Worm (Caenorhabditis elegans) whole organism, L2 larva: ENCODE measurements around the gene rpn-11.

Experiments
- C34F6.9 ChIP-seq: fragments of 150-350 bp; optimal IDR thresholded peaks from 2 replicates; lab custom pipeline; 2014; ENCODE audit warnings: missing biosample characterization, missing genetic modification characterization
- F13H6.1 ChIP-seq: sonication (generic microtip); optimal IDR thresholded peaks from 2 replicates; lab custom pipeline; 2016; ENCODE audit warnings: missing genetic modification characterization, missing compliant biosample characterization
- R02D3.7 ChIP-seq: fragments of 150-350 bp; optimal IDR thresholded peaks from 2 replicates; lab custom pipeline; 2014; ENCODE audit warnings: missing biosample characterization, missing genetic modification characterization
- Y55F3AM.14 ChIP-seq: fragments of 200-800 bp; sonication (Bioruptor generic); optimal IDR thresholded peaks from 2 replicates; lab custom pipeline; 2018; ENCODE audit warnings: mild to moderate bottlenecking, missing genetic modification characterization, missing compliant biosample characterization
- ZK546.5 ChIP-seq: sonication (generic microtip); optimal IDR thresholded peaks from 2 replicates; lab custom pipeline; 2017; ENCODE audit warnings: missing biosample characterization, missing genetic modification characterization
- alr-1 ChIP-seq: fragments of 150-350 bp; optimal IDR thresholded peaks from 2 replicates; lab custom pipeline; 2014; ENCODE audit warnings: missing biosample characterization, missing genetic modification characterization
- aly-2 ChIP-seq: fragments of 150-350 bp; optimal IDR thresholded peaks from 2 replicates; lab custom pipeline; 2014; ENCODE audit warnings: missing biosample characterization, missing genetic modification characterization
- blmp-1 ChIP-seq: sonication (generic microtip); optimal IDR thresholded peaks from 2 replicates; lab custom pipeline; 2017; ENCODE audit warnings: missing genetic modification characterization, mild to moderate bottlenecking, missing compliant biosample characterization, antibody characterized with exemption, moderate library complexity; ENCODE audit not compliant: insufficient read depth
- ceh-16 ChIP-seq: fragments of 150-350 bp; optimal IDR thresholded peaks from 2 replicates; lab custom pipeline; 2014; ENCODE audit warnings: missing biosample characterization, missing genetic modification characterization
- ceh-82 ChIP-seq: fragments of 150-350 bp; optimal IDR thresholded peaks from 2 replicates; lab custom pipeline; 2014; ENCODE audit warnings: missing biosample characterization, missing genetic modification characterization
- crh-2 ChIP-seq: sonication (generic microtip); optimal IDR thresholded peaks from 2 replicates; lab custom pipeline; 2017; ENCODE audit warnings: missing biosample characterization, missing genetic modification characterization
- dmd-4 ChIP-seq: sonication (generic microtip); optimal IDR thresholded peaks from 2 replicates; lab custom pipeline; 2017; ENCODE audit warnings: missing biosample characterization, missing genetic modification characterization
- egl-27 ChIP-seq: sonication (generic microtip); optimal IDR thresholded peaks from 3 replicates; lab custom pipeline; 2017; ENCODE audit warnings: missing biosample characterization, missing genetic modification reagents, missing genetic modification characterization
- elt-3 ChIP-seq: sonication (generic microtip); optimal IDR thresholded peaks from 2 replicates; lab custom pipeline; 2017; ENCODE audit warnings: missing biosample characterization, missing genetic modification characterization
- fos-1 ChIP-seq: fragments of 150-350 bp; optimal IDR thresholded peaks from 2 replicates; lab custom pipeline; 2014; ENCODE audit warnings: missing biosample characterization, missing genetic modification characterization
- gmeb-1 ChIP-seq: fragments of 150-350 bp; optimal IDR thresholded peaks from 2 replicates; lab custom pipeline; 2014; ENCODE audit warnings: missing biosample characterization, missing genetic modification characterization
- lin-11 ChIP-seq: fragments of 150-350 bp; sonication (generic microtip); optimal IDR thresholded peaks from 2 replicates; lab custom pipeline; 2014; ENCODE audit warnings: missing biosample characterization, missing genetic modification characterization, inconsistent platforms, mixed read lengths
- lin-13 ChIP-seq: fragments of 150-350 bp; optimal IDR thresholded peaks from 2 replicates; lab custom pipeline; 2014; ENCODE audit warnings: missing biosample characterization, missing genetic modification reagents, missing genetic modification characterization
- lsy-2 ChIP-seq, 2 experiments: fragments of 150-350 bp in 1 of 2; sonication (generic microtip) in 1 of 2; optimal IDR thresholded peaks; 2 replicates each; lab custom pipeline; 2014 to 2017; ENCODE audit warnings: missing biosample characterization in 2 of 2, missing genetic modification characterization in 2 of 2
- mab-5 ChIP-seq: fragments of 150-350 bp; optimal IDR thresholded peaks from 2 replicates; lab custom pipeline; 2014; ENCODE audit warnings: missing biosample characterization, missing genetic modification characterization
- mbf-1 ChIP-seq: sonication (generic microtip); optimal IDR thresholded peaks from 2 replicates; lab custom pipeline; 2017; ENCODE audit warnings: missing biosample characterization, missing genetic modification characterization
- mdl-1 ChIP-seq, 2 experiments: fragments of 150-350 bp in 1 of 2; sonication (generic microtip) in 1 of 2; optimal IDR thresholded peaks; 2 replicates each; lab custom pipeline; 2017; ENCODE audit warnings: missing biosample characterization in 2 of 2, missing genetic modification characterization in 2 of 2
- nhr-10 ChIP-seq: sonication (generic microtip); optimal IDR thresholded peaks from 2 replicates; lab custom pipeline; 2017; ENCODE audit warnings: missing biosample characterization, missing genetic modification characterization
- nhr-11 ChIP-seq: fragments of 150-350 bp; optimal IDR thresholded peaks from 2 replicates; lab custom pipeline; 2014; ENCODE audit warnings: missing biosample characterization, missing genetic modification characterization
- nhr-12 ChIP-seq: fragments of 150-350 bp; optimal IDR thresholded peaks from 2 replicates; lab custom pipeline; 2014; ENCODE audit warnings: missing biosample characterization, missing genetic modification characterization
- nhr-129 ChIP-seq: fragments of 150-350 bp; optimal IDR thresholded peaks from 2 replicates; lab custom pipeline; 2014; ENCODE audit warnings: missing biosample characterization, missing genetic modification characterization
- nhr-21 ChIP-seq: fragments of 150-350 bp; optimal IDR thresholded peaks from 2 replicates; lab custom pipeline; 2014; ENCODE audit warnings: missing biosample characterization, missing genetic modification characterization
- nhr-23 ChIP-seq: fragments of 150-350 bp; optimal IDR thresholded peaks from 2 replicates; lab custom pipeline; 2014; ENCODE audit warnings: missing biosample characterization, missing genetic modification reagents, missing genetic modification characterization
- nhr-237 ChIP-seq: fragments of 150-350 bp; optimal IDR thresholded peaks from 2 replicates; lab custom pipeline; 2014; ENCODE audit warnings: missing biosample characterization, missing genetic modification characterization
- nhr-25 ChIP-seq: fragments of 150-350 bp; sonication (generic microtip); optimal IDR thresholded peaks from 3 replicates; lab custom pipeline; 2014; ENCODE audit warnings: missing biosample characterization, missing genetic modification characterization
- nhr-6 ChIP-seq: fragments of 150-350 bp; optimal IDR thresholded peaks from 2 replicates; lab custom pipeline; 2014; ENCODE audit warnings: missing biosample characterization, missing genetic modification characterization
- peb-1 ChIP-seq: fragments of 150-350 bp; optimal IDR thresholded peaks from 2 replicates; lab custom pipeline; 2014; ENCODE audit warnings: missing biosample characterization, missing genetic modification characterization
- sem-4 ChIP-seq: fragments of 150-350 bp; optimal IDR thresholded peaks from 2 replicates; lab custom pipeline; 2014; ENCODE audit warnings: missing biosample characterization, missing genetic modification reagents, missing genetic modification characterization
- skn-1 ChIP-seq: sonication (generic microtip); optimal IDR thresholded peaks from 2 replicates; lab custom pipeline; 2017; ENCODE audit warnings: missing biosample characterization, missing genetic modification characterization
- sma-3 ChIP-seq: sonication (generic microtip); optimal IDR thresholded peaks from 2 replicates; lab custom pipeline; 2016; ENCODE audit warnings: missing genetic modification reagents, missing genetic modification characterization, missing compliant biosample characterization
- sma-9 ChIP-seq, 2 experiments: fragments of 150-350 bp in 1 of 2; sonication (generic microtip) in 1 of 2; optimal IDR thresholded peaks; 2 replicates each; lab custom pipeline; 2014 to 2016; ENCODE audit warnings: missing genetic modification characterization in 2 of 2, mild to moderate bottlenecking in 1 of 2, missing biosample characterization in 1 of 2, missing compliant biosample characterization in 1 of 2, missing genetic modification reagents in 1 of 2, moderate library complexity in 1 of 2
- snpc-4 ChIP-seq: fragments of 150-350 bp; optimal IDR thresholded peaks from 2 replicates; lab custom pipeline; 2014; ENCODE audit warnings: missing biosample characterization, missing genetic modification characterization
- unc-39 ChIP-seq: fragments of 150-350 bp; optimal IDR thresholded peaks from 2 replicates; lab custom pipeline; 2014; ENCODE audit warnings: missing biosample characterization, missing genetic modification characterization
- unc-55 ChIP-seq: fragments of 150-350 bp; sonication (generic microtip); optimal IDR thresholded peaks from 3 replicates; lab custom pipeline; 2014; ENCODE audit warnings: missing biosample characterization, missing genetic modification reagents, missing genetic modification characterization
- unc-62 ChIP-seq: fragments of 150-350 bp; optimal IDR thresholded peaks from 2 replicates; lab custom pipeline; 2014; ENCODE audit warnings: missing biosample characterization, missing genetic modification reagents, missing genetic modification characterization
- zag-1 ChIP-seq: fragments of 150-350 bp; optimal IDR thresholded peaks from 2 replicates; lab custom pipeline; 2014; ENCODE audit warnings: missing biosample characterization, missing genetic modification characterization
- ztf-1 ChIP-seq: fragments of 200-800 bp; sonication (Bioruptor generic); conservative IDR thresholded peaks from 2 replicates; pipeline ENCODE4 v1.3.6; 2022; ENCODE audit warnings: missing genetic modification characterization, missing compliant biosample characterization
- ztf-11 ChIP-seq: sonication (generic microtip); optimal IDR thresholded peaks from 2 replicates; lab custom pipeline; 2017; ENCODE audit warnings: missing biosample characterization, missing genetic modification characterization
- ztf-4 ChIP-seq: fragments of 150-350 bp; optimal IDR thresholded peaks from 2 replicates; lab custom pipeline; 2014; ENCODE audit warnings: missing biosample characterization, missing genetic modification characterization

The rpn-11 gene

DNA sequence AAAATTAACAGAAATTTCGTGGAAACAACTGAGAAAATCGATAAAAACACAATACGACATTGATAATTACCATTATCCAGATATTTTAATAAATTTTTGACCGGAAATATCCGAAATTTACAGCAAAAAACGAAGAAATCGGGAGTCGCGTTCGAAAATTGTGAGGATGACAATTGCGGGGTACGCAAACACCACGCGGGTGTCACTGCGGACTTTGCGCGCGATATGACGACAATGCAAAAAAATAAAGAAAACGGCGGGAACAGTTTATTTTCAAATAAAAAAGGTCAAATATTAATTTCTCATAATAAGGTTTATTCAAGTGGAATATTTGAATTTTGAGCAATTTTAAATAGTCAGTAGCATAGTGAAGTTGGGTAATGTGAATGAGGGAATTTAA lies at the start of gene rpn-11:
rpn-11 (minus strand) TSS at position 198 of the 400 bp plus-strand sequence.
- TF ChIP-seq ztf-1 (GFP tag; lab: Robert Waterston, UW) (no peak), lin-11 (tag; lab: Kevin White, UChicago) (peak; percentile 74), unc-55 (GFP tag; lab: Kevin White, UChicago) (peak; percentile 86), nhr-11 (tag; lab: Kevin White, UChicago) (no peak), zag-1 (peak; percentile 71), nhr-237 (peak; percentile 41), ceh-16 (tag; lab: Kevin White, UChicago) (no peak), crh-2 (peak; percentile 88), ztf-11 (tag; lab: Kevin White, UChicago) (no peak), aly-2 (no peak), nhr-6 (tag; lab: Kevin White, UChicago) (peak; percentile 41), Y55F3AM.14 (GFP tag; lab: Kevin White, UChicago) (peak; percentile 75), R02D3.7 (tag; lab: Kevin White, UChicago) (peak; percentile 35), egl-27 (tag; lab: Kevin White, UChicago) (peak; percentile 10), dmd-4 (tag; lab: Kevin White, UChicago) (no peak), snpc-4 (peak; percentile 63), skn-1 (tag; lab: Kevin White, UChicago) (peak; percentile 95), mbf-1 (no peak), nhr-10 (tag; lab: Kevin White, UChicago) (no peak), blmp-1 (peak; percentile 25), fos-1 (peak; percentile 65), nhr-25 (peak; percentile 87), ztf-4 (tag; lab: Kevin White, UChicago) (peak; percentile 56), mdl-1 (tag; optimal IDR thresholded peaks at IDR 0.05; lab: Kevin White, UChicago) (peak; percentile 6 to 70), unc-62 (no peak), sma-3 (peak; percentile 92), C34F6.9 (tag; lab: Kevin White, UChicago) (peak; percentile 80), nhr-23 (no peak), alr-1 (tag; lab: Kevin White, UChicago) (no peak), nhr-21 (peak; percentile 81), unc-39 (no peak), nhr-12 (tag; lab: Kevin White, UChicago) (no peak), peb-1 (tag; lab: Kevin White, UChicago) (no peak), elt-3 (tag; lab: Kevin White, UChicago) (no peak), sma-9 (GFP tag; optimal IDR thresholded peaks at IDR 0.05; lab: Kevin White, UChicago) (peak; percentile 86), sma-9 (tag; optimal IDR thresholded peaks at IDR 0.05; lab: Kevin White, UChicago) (no peak), lin-13 (peak; percentile 84), nhr-129 (tag; lab: Kevin White, UChicago) (peak; percentile 41), lsy-2 (tag; optimal IDR thresholded peaks at IDR 0.05; lab: Kevin White, UChicago) (peak; percentile 91 to 96), ceh-82 (tag; lab: Kevin White, UChicago) (peak; percentile 64), gmeb-1 (tag; lab: Kevin White, UChicago) (peak; percentile 98), sem-4 (peak; percentile 53), ZK546.5 (tag; lab: Kevin White, UChicago) (peak; percentile 59), mab-5 (peak; percentile 63), F13H6.1 (peak; percentile 83)

DNA sequence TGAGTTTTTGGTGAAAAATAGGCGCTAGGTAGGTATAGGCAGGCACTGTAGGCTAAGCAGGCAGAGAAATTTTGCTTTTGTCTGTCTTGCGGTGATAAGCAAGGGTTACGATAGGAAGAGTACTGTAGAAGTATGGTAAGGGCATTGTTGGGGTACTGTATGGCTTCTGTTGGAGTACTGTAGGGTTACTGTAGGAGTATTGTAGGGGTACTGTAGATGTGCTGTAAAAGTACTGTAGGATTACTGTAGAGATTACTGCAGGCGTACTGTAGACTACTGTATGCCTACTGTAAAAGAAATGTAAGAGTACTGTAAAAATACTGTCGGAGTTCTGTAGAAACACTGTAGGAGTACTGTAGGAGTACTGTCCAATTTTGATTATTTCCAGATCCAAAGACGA lies 48.2 kb upstream of the rpn-11 start:
- TF ChIP-seq ztf-1 (GFP tag; lab: Robert Waterston, UW) (no peak), alr-1 (tag; lab: Kevin White, UChicago) (no peak), ztf-11 (tag; lab: Kevin White, UChicago) (no peak), mab-5 (no peak), C34F6.9 (tag; lab: Kevin White, UChicago) (no peak), ztf-4 (tag; lab: Kevin White, UChicago) (no peak), lsy-2 (tag; optimal IDR thresholded peaks at IDR 0.05; lab: Kevin White, UChicago) (peak in 1 of 2 experiments; percentile 13)
